Fruit fly (Drosophila melanogaster): ENCODE data around the gene CG18178.
A peak's percentile ranks its signal among the peaks of the same experiment; 100 is the strongest.

Gene CG18178

DNA sequence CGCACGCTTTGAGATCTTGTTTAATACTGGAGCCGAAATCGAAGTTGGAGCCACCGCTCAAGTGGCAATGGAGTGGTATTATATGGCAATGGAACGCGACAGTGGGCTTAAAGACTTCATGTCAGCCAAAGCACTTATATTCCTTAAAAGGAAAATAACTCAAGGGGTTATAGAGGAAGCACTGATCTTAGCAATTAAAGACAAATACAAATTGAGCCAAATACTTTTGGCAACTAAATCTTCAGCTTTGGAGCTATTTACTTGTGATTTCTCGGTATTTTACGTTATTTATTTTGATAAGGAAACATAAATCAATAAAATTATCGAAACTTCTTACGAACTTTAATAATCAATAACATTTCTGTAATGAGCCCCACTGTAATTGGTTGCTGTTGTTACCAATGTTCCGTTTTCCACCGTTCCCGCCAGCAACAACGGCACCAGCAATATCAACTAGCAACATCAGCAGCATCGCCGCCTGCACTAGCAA lies 25.2 kb upstream of the CG18178 start (continued):
- TF ChIP-seq CG10959 (GFP tag; IDR thresholded peaks at IDR 0.05) (peak; percentile 64), sqz (GFP tag; optimal IDR thresholded peaks at IDR 0.05) (peak; percentile 75), CG6683 (GFP tag; optimal IDR thresholded peaks at IDR 0.05) (peak; percentile 86), CG2678 (tag; optimal IDR thresholded peaks at IDR 0.05) (peak; percentile 87), Ravus (GFP tag; IDR thresholded peaks at IDR 0.05) (peak; percentile 41), crol (GFP tag; IDR thresholded peaks at IDR 0.05) (no peak), CG4820 (GFP tag; optimal IDR thresholded peaks at IDR 0.05) (peak; percentile 92), CG31441 (GFP tag; IDR thresholded peaks at IDR 0.05) (peak; percentile 98), Nf-YA (GFP tag; IDR thresholded peaks at IDR 0.05) (peak; percentile 77), CG14014 (GFP tag; IDR thresholded peaks at IDR 0.05) (peak; percentile 78), cato (GFP tag; optimal IDR thresholded peaks at IDR 0.05; ENCODE audit: borderline replicate concordance) (peak; percentile 61), rib (GFP tag; IDR thresholded peaks at IDR 0.05) (peak; percentile 74), CG9437 (GFP tag; optimal IDR thresholded peaks at IDR 0.05) (peak; percentile 72), crc (GFP tag; optimal IDR thresholded peaks at IDR 0.05) (no peak), HLHmδ (GFP tag; optimal IDR thresholded peaks at IDR 0.05) (no peak), CG3995 (GFP tag; optimal IDR thresholded peaks at IDR 0.05) (peak; percentile 48), CG12236 (GFP tag; optimal IDR thresholded peaks at IDR 0.05) (peak; percentile 7), Antp (GFP tag; optimal IDR thresholded peaks at IDR 0.05) (peak; percentile 80), insv (GFP tag; optimal IDR thresholded peaks at IDR 0.05) (no peak), ash1 (GFP tag; optimal IDR thresholded peaks at IDR 0.05) (no peak), CG18011 (GFP tag; optimal IDR thresholded peaks at IDR 0.05) (peak; percentile 24), CG10654 (GFP tag; optimal IDR thresholded peaks at IDR 0.05) (peak; percentile 90), YL-1 (GFP tag; optimal IDR thresholded peaks at IDR 0.05) (peak; percentile 12), nerfin-1 (tag; optimal IDR thresholded peaks at IDR 0.05) (peak; percentile 30), btn (GFP tag; optimal IDR thresholded peaks at IDR 0.05) (peak; percentile 77), trh (GFP tag; optimal IDR thresholded peaks at IDR 0.05) (peak; percentile 12), CG16815 (GFP tag; optimal IDR thresholded peaks at IDR 0.05) (peak; percentile 46), CG10431 (GFP tag; optimal IDR thresholded peaks at IDR 0.05) (peak; percentile 28), CG6854 (GFP tag; optimal IDR thresholded peaks at IDR 0.05) (peak; percentile 65), ase (GFP tag; IDR thresholded peaks at IDR 0.05) (peak; percentile 87), CG10267 (tag; optimal IDR thresholded peaks at IDR 0.05) (peak; percentile 88), CG34224 (GFP tag; IDR thresholded peaks at IDR 0.05; ENCODE audit: partially characterized antibody) (no peak), Ptx1 (GFP tag; IDR thresholded peaks at IDR 0.05) (peak; percentile 92), CG31224 (GFP tag; IDR thresholded peaks at IDR 0.05) (peak; percentile 53), CG10321 (GFP tag; IDR thresholded peaks at IDR 0.05) (peak; percentile 41; the same call in 1 of the 2 replicates), peb (GFP tag; IDR thresholded peaks at IDR 0.05) (peak; percentile 83), CG3838 (GFP tag; optimal IDR thresholded peaks at IDR 0.05) (no peak), CG12219 (GFP tag; optimal IDR thresholded peaks at IDR 0.05) (peak; percentile 62), gro (GFP tag; optimal IDR thresholded peaks at IDR 0.05) (peak; percentile 92), pnt (GFP tag; optimal IDR thresholded peaks at IDR 0.05) (peak; percentile 78), grn (GFP tag; optimal IDR thresholded peaks at IDR 0.05) (no peak), CG6272 (GFP tag; IDR thresholded peaks at IDR 0.05) (peak; percentile 70), psq (GFP tag; optimal IDR thresholded peaks at IDR 0.05) (no peak), CG14667 (GFP tag; IDR thresholded peaks at IDR 0.05) (peak; percentile 82), Neu2 (GFP tag; optimal IDR thresholded peaks at IDR 0.05; ENCODE audit: borderline replicate concordance) (no peak), kah (GFP tag; optimal IDR thresholded peaks at IDR 0.05) (peak; percentile 88), CG42726 (GFP tag; IDR thresholded peaks at IDR 0.05; ENCODE audit: partially characterized antibody) (no peak), abd-A (tag; optimal IDR thresholded peaks at IDR 0.05) (peak; percentile 29), CkIIα-i1 (GFP tag; IDR thresholded peaks at IDR 0.05) (peak; percentile 44; the same call in 1 of the 2 replicates), CG9876 (GFP tag; optimal IDR thresholded peaks at IDR 0.05) (peak; percentile 22), z (GFP tag; IDR thresholded peaks at IDR 0.05) (peak; percentile 89)

Measured in whole organism, embryonic.